Worm (Caenorhabditis elegans): ENCODE results near the gene srv-13.

The srv-13 gene

ce11 chrIV:6404871-6405270 lies at the start of gene srv-13:
Gene srv-13, plus strand, starts transcription at chrIV:6405171.
- TF ChIP-seq nhr-77 (tag; optimal IDR thresholded peaks at IDR 0.05) (no peak), pha-4 (tag; optimal IDR thresholded peaks at IDR 0.05) (no peak), nhr-67 (tag; optimal IDR thresholded peaks at IDR 0.05) (no peak), nhr-23 (tag; optimal IDR thresholded peaks at IDR 0.05) (no peak), elt-1 (tag; optimal IDR thresholded peaks at IDR 0.05) (no peak), ZK546.5 (tag; optimal IDR thresholded peaks at IDR 0.05) (no peak)

ce11 chrIV:6361668-6362067 lies 43.3 kb upstream of the srv-13 start, which contains the start of gene Y73B6BL.47:
Gene Y73B6BL.47, plus strand, starts transcription at chrIV:6361968.
- TF ChIP-seq ceh-28 (tag; optimal IDR thresholded peaks at IDR 0.05) (no peak), nhr-11 (tag; optimal IDR thresholded peaks at IDR 0.05) (no peak), lin-39 (tag; optimal IDR thresholded peaks at IDR 0.05) (no peak), ztf-4 (tag; optimal IDR thresholded peaks at IDR 0.05) (no peak), lin-15B (tag; optimal IDR thresholded peaks at IDR 0.05) (no peak), hmg-11 (tag; optimal IDR thresholded peaks at IDR 0.05) (no peak), pha-4 (tag; optimal IDR thresholded peaks at IDR 0.05) (no peak), ztf-11 (tag; optimal IDR thresholded peaks at IDR 0.05) (no peak), nhr-43 (tag; optimal IDR thresholded peaks at IDR 0.05; ENCODE audit: poor library complexity, severe bottlenecking) (no peak)

- TF ChIP-seq ceh-16 (tag; optimal IDR thresholded peaks at IDR 0.05) (no peak), jun-1 (tag; optimal IDR thresholded peaks at IDR 0.05) (no peak), nfya-1 (tag; optimal IDR thresholded peaks at IDR 0.05; ENCODE audit: insufficient read depth) (no peak), tbx-2 (tag; optimal IDR thresholded peaks at IDR 0.05) (no peak), elt-1 (tag; optimal IDR thresholded peaks at IDR 0.05) (no peak), ZK546.5 (tag; optimal IDR thresholded peaks at IDR 0.05) (no peak), ceh-82 (tag; optimal IDR thresholded peaks at IDR 0.05) (no peak), ama-1 (optimal IDR thresholded peaks at IDR 0.05) (no peak), snpc-4 (tag; optimal IDR thresholded peaks at IDR 0.05) (no peak), mdl-1 (tag; optimal IDR thresholded peaks at IDR 0.05) (no peak), pha-4 (tag; optimal IDR thresholded peaks at IDR 0.05) (no peak), egl-27 (tag; optimal IDR thresholded peaks at IDR 0.05) (no peak), nhr-28 (tag; optimal IDR thresholded peaks at IDR 0.05) (no peak), R02D3.7 (tag; optimal IDR thresholded peaks at IDR 0.05) (no peak), daf-12 (tag; optimal IDR thresholded peaks at IDR 0.05) (no peak), hmg-11 (tag; optimal IDR thresholded peaks at IDR 0.05) (no peak), fos-1 (tag; optimal IDR thresholded peaks at IDR 0.05) (no peak), fkh-10 (GFP tag; optimal IDR thresholded peaks at IDR 0.05) (no peak)
Measured at ce11 chrIV:6363604-6364003, 41.4 kb upstream of the srv-13 start.

- TF ChIP-seq ZK546.5 (tag; optimal IDR thresholded peaks at IDR 0.05) (no peak), aly-2 (tag; optimal IDR thresholded peaks at IDR 0.05) (no peak), eor-1 (tag; optimal IDR thresholded peaks at IDR 0.05) (no peak), nhr-25 (tag; optimal IDR thresholded peaks at IDR 0.05) (no peak), ztf-11 (tag; optimal IDR thresholded peaks at IDR 0.05) (no peak), egl-27 (tag; optimal IDR thresholded peaks at IDR 0.05) (no peak), ceh-82 (tag; optimal IDR thresholded peaks at IDR 0.05) (no peak), daf-12 (tag; optimal IDR thresholded peaks at IDR 0.05) (no peak), nhr-11 (tag; optimal IDR thresholded peaks at IDR 0.05) (no peak), nhr-237 (tag; optimal IDR thresholded peaks at IDR 0.05) (no peak), fkh-10 (GFP tag; optimal IDR thresholded peaks at IDR 0.05) (no peak), nhr-67 (tag; optimal IDR thresholded peaks at IDR 0.05) (no peak), skn-1 (tag; optimal IDR thresholded peaks at IDR 0.05) (no peak), mml-1 (tag; optimal IDR thresholded peaks at IDR 0.05) (no peak)
Measured at ce11 chrIV:6365045-6365444, 39.9 kb upstream of the srv-13 start, which contains the start of gene Y73B6BL.270. Gene Y73B6BL.270, plus strand, starts transcription at chrIV:6365345.

- TF ChIP-seq nhr-28 (tag; optimal IDR thresholded peaks at IDR 0.05): no peak
Measured at ce11 chrIV:6366032-6366431, 38.9 kb upstream of the srv-13 start.

- TF ChIP-seq nhr-23 (tag; optimal IDR thresholded peaks at IDR 0.05): peak; percentile 14
- no peak for TF ChIP-seq mdl-1 (tag; optimal IDR thresholded peaks at IDR 0.05)
- TF ChIP-seq snpc-4 (tag; optimal IDR thresholded peaks at IDR 0.05): no peak
Measured at ce11 chrIV:6369489-6369888, 35.5 kb upstream of the srv-13 start.
